Comparison of ENCODE assay signal across 5 worm cellular contexts in genomic region chrX:15272925-15273324, ce11.
TF ChIP-seq lines count a peak whose summit lies in the region.

No protein-coding gene starts in this region.

TF ChIP-seq in whole organism, L1 larva, 84 proteins besides CTCF, POLR2A, EP300 and RAD21:
- TF ChIP-seq blmp-1 (tag; optimal IDR thresholded peaks at IDR 0.05; lab: Kevin White, UChicago) (peak; percentile 9), lsy-2 (tag; optimal IDR thresholded peaks at IDR 0.05; lab: Kevin White, UChicago) (no peak), efl-1 (optimal IDR thresholded peaks at IDR 0.05; lab: Kevin White, UChicago) (no peak), efl-1 (GFP tag; optimal IDR thresholded peaks at IDR 0.05 in 1 of 2; lab: Kevin White, UChicago) (peak in 1 of 2 experiments; percentile 31)

TF ChIP-seq in whole organism, L2 larva, 48 proteins besides CTCF, POLR2A, EP300 and RAD21:
- TF ChIP-seq lin-13 (GFP tag; optimal IDR thresholded peaks at IDR 0.05; lab: Kevin White, UChicago) (no peak), nhr-25 (tag; optimal IDR thresholded peaks at IDR 0.05; lab: Kevin White, UChicago) (peak; percentile 76), nhr-129 (tag; optimal IDR thresholded peaks at IDR 0.05; lab: Kevin White, UChicago) (no peak), peb-1 (tag; optimal IDR thresholded peaks at IDR 0.05; lab: Kevin White, UChicago) (no peak), nhr-11 (tag; optimal IDR thresholded peaks at IDR 0.05; lab: Kevin White, UChicago) (no peak), blmp-1 (tag; optimal IDR thresholded peaks at IDR 0.05; lab: Kevin White, UChicago; ENCODE audit: insufficient read depth) (peak; percentile 93), mbf-1 (tag; optimal IDR thresholded peaks at IDR 0.05; lab: Kevin White, UChicago) (no peak), F13H6.1 (tag; optimal IDR thresholded peaks at IDR 0.05; lab: Kevin White, UChicago) (peak; percentile 0), ama-1 (optimal IDR thresholded peaks at IDR 0.05; lab: Kevin White, UChicago) (no peak), sem-4 (tag; optimal IDR thresholded peaks at IDR 0.05; lab: Kevin White, UChicago) (no peak), gmeb-1 (tag; optimal IDR thresholded peaks at IDR 0.05; lab: Kevin White, UChicago) (no peak), unc-39 (tag; optimal IDR thresholded peaks at IDR 0.05; lab: Kevin White, UChicago) (no peak), ceh-82 (tag; optimal IDR thresholded peaks at IDR 0.05; lab: Kevin White, UChicago) (no peak), ZK546.5 (tag; optimal IDR thresholded peaks at IDR 0.05; lab: Kevin White, UChicago) (no peak), crh-2 (tag; optimal IDR thresholded peaks at IDR 0.05; lab: Kevin White, UChicago) (no peak), elt-3 (tag; optimal IDR thresholded peaks at IDR 0.05; lab: Kevin White, UChicago) (no peak), R02D3.7 (tag; optimal IDR thresholded peaks at IDR 0.05; lab: Kevin White, UChicago) (no peak), nhr-12 (tag; optimal IDR thresholded peaks at IDR 0.05; lab: Kevin White, UChicago) (no peak), unc-55 (GFP tag; optimal IDR thresholded peaks at IDR 0.05; lab: Kevin White, UChicago) (no peak), zag-1 (tag; optimal IDR thresholded peaks at IDR 0.05; lab: Kevin White, UChicago) (no peak)

TF ChIP-seq in whole organism, L3 larva, 47 proteins besides CTCF, POLR2A, EP300 and RAD21:
- TF ChIP-seq nhr-25 (tag; optimal IDR thresholded peaks at IDR 0.05; lab: Kevin White, UChicago) (peak; percentile 90), nhr-23 (tag; optimal IDR thresholded peaks at IDR 0.05; lab: Kevin White, UChicago) (peak; percentile 33), nfya-1 (tag; optimal IDR thresholded peaks at IDR 0.05; lab: Kevin White, UChicago; ENCODE audit: insufficient read depth) (peak; percentile 14), fkh-10 (GFP tag; optimal IDR thresholded peaks at IDR 0.05; lab: Kevin White, UChicago) (no peak)

TF ChIP-seq in whole organism, L4 larva, 104 proteins besides CTCF, POLR2A, EP300 and RAD21:
- TF ChIP-seq aha-1 (tag; lab: Kevin White, UChicago) (peak; percentile 54), nhr-25 (tag; optimal IDR thresholded peaks at IDR 0.05; lab: Kevin White, UChicago; ENCODE audit: borderline replicate concordance, insufficient read depth) (peak; percentile 72), aly-2 (tag; optimal IDR thresholded peaks at IDR 0.05; lab: Kevin White, UChicago) (no peak)

TF ChIP-seq in whole organism, early embryonic, 17 proteins besides CTCF, POLR2A, EP300 and RAD21:
- no peak for TF ChIP-seq F13C5.2 (tag; optimal IDR thresholded peaks at IDR 0.05; lab: Kevin White, UChicago)
- TF ChIP-seq ama-1 (optimal IDR thresholded peaks at IDR 0.05; lab: Kevin White, UChicago), result peak; percentile 16

Comparison
In these comparisons a context has a peak if more than half of its experiments do, and no peak if none do; other contexts are left out.
1. Of the 29 proteins assayed by ChIP-seq in both whole organism, L4 larva and whole organism, L1 larva: peak only in whole organism, L4 larva: aha-1; only in whole organism, L1 larva: none; in both: none; in neither: 28.